Fruit fly (Drosophila melanogaster) Kc167 (cell line): ENCODE measurements around the gene CG12310.

Source experiments
- Myc ChIP-seq: fragments of >200 bp; optimal IDR thresholded peaks from 2 replicates; lab custom pipeline; 2017; ENCODE audit warnings: missing external identifiers
- Sin3A ChIP-seq: fragments of >200 bp; optimal IDR thresholded peaks from 2 replicates; lab custom pipeline; 2018; ENCODE audit warnings: missing external identifiers
- h ChIP-seq: fragments of >200 bp; optimal IDR thresholded peaks from 3 replicates; lab custom pipeline; 2018; ENCODE audit warnings: missing external identifiers
- insv ChIP-seq: fragments of >200 bp; optimal IDR thresholded peaks from 3 replicates; lab custom pipeline; 2018; ENCODE audit warnings: missing external identifiers
- psq ChIP-seq: fragments of >200 bp; optimal IDR thresholded peaks from 2 replicates; lab custom pipeline; 2017; ENCODE audit warnings: missing external identifiers
- ttk ChIP-seq: sonication (Bioruptor generic); optimal IDR thresholded peaks from 2 replicates; lab custom pipeline; 2017; ENCODE audit warnings: missing external identifiers

DNA sequence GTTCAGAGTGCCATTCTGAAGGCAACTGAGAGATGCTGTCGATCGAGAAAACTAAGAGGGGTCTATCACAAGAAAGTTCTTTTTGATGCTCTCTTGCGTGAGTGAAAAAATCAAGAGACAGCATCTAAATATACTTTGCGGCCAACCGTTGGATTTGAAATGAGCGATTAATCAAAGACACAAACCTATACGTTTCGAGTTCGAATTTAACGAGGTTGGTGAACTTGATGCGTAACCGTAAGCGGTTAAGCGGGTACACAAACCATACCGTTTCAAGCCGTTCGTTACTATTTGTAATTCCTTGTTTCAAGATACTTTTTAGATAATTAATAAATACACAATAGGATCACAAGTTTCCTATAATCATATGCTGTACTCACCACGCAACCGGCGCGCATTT, 21.5 kb upstream of the CG12310 start:
- TF ChIP-seq h (lab: Kevin White, UChicago) (no peak), Sin3A (no peak), psq (lab: Kevin White, UChicago) (no peak), ttk (lab: Kevin White, UChicago) (no peak), insv (lab: Kevin White, UChicago) (no peak), Myc (lab: Kevin White, UChicago) (no peak)
